Fruit fly (Drosophila melanogaster): ENCODE measurements around the gene Nup154.

DNA sequence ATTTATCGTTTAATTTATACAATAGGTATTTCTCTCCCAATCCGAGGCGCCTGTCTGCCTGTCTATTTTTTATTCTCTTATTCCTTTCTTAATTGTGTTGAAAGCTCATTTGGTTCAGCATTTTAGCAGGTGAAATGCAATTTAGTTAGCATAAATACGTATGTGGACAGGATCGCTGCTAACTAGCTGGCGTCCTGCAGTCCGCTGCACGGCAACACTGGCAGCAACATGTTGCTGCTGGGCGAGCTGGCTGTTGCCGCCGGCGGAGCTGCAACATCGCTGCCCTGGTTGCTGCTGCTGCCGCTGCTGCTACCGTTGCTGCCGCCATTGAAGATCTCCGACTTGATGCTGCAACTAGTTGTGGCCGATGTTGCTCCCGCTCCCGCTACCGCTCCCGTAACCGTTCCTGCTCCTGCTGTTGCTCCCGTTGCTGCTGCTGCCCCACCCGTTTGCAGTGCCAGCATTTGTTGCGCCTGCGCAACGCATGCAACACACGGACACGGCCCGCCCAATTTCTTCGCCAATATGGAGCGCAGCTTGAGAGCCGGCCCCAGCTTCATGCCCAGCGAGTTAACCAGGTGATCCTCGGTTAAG lies 9.5 kb downstream of the Nup154 start:
- TF ChIP-seq CG33017 (tag; optimal IDR thresholded peaks at IDR 0.05): no peak
- TF ChIP-seq CG14711 (tag; optimal IDR thresholded peaks at IDR 0.05): no peak
- no peak for TF ChIP-seq CG12768 (GFP tag; optimal IDR thresholded peaks at IDR 0.05)
- TF ChIP-seq tj (GFP tag; optimal IDR thresholded peaks at IDR 0.05): no peak
- TF ChIP-seq cnc (optimal IDR thresholded peaks at IDR 0.05): no peak

Measured in whole organism, adult.